Worm (Caenorhabditis elegans): ENCODE data around the gene F40F8.4.

F40F8.4 gene

DNA sequence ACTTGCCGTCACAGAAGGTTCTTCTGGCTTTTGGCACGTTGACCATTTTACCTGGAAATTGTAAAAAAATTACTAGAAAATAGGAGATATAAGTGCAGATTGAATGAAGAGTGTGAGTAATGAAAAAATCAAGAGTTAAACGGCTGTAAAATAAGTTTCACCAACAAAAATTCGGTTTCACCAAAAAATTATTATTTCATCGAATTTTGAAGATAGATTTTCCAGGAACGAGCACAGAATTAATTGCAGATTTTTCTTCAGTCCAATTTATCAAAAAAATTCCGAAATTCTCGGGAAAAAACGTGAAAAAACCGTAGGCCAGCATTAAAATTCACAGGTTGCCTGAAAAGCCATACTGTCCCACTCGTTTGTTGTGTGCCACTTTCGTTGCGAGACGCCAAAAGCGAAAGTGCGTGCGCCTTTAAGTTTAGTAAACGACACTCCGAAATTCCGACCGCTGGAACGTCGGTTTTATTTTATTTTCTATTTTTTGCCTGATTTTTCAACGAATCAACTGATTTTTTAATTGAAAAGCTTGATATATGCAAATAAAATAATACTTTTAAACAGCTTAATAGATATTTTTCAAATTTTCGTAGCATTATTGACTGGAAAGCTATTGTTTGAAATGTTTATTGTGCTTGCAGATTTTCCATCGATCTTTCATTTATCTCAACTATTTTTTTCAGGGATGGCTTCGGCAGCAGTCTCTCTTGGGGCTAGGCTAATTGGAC, 42.7 kb downstream of the F40F8.4 start, which contains the start of the genes rpl-36.A and nuo-1 (continued):
- no peak for TF ChIP-seq hlh-12 (tag; optimal IDR thresholded peaks at IDR 0.05)
- peak; percentile 46 for TF ChIP-seq K12H6.12 (tag; optimal IDR thresholded peaks at IDR 0.05)
- TF ChIP-seq lin-26 (GFP tag; IDR thresholded peaks at IDR 0.05), result no peak
- TF ChIP-seq let-607 (tag; optimal IDR thresholded peaks at IDR 0.05), result no peak
- TF ChIP-seq pbrm-1 (GFP tag; IDR thresholded peaks at IDR 0.05), result peak; percentile 14; the same call in 1 of the 2 replicates
- TF ChIP-seq gei-17 (GFP tag; optimal IDR thresholded peaks at IDR 0.05), result no peak
- no peak for TF ChIP-seq Y67H2A.10 (GFP tag; conservative IDR thresholded peaks at IDR 0.05)
- no peak for TF ChIP-seq die-1 (tag; optimal IDR thresholded peaks at IDR 0.05)
- no peak for TF ChIP-seq B0261.1 (tag; optimal IDR thresholded peaks at IDR 0.05)
- peak; percentile 22 for TF ChIP-seq dpl-1 (GFP tag; optimal IDR thresholded peaks at IDR 0.05)
- TF ChIP-seq hlh-26 (GFP tag; conservative IDR thresholded peaks at IDR 0.05), result no peak
- peak; percentile 92 for TF ChIP-seq attf-3 (GFP tag; conservative IDR thresholded peaks at IDR 0.05)
- TF ChIP-seq unc-62 (GFP tag; optimal IDR thresholded peaks at IDR 0.05), result peak; percentile 9
- no peak for TF ChIP-seq mes-4 (tag; optimal IDR thresholded peaks at IDR 0.05)
- 0 out of 2 replicates have a peak, but pooled peaks have one; percentile 10 for TF ChIP-seq nfyb-1 (GFP tag; IDR thresholded peaks at IDR 0.05)
- no peak for TF ChIP-seq zfh-2 (GFP tag; conservative IDR thresholded peaks at IDR 0.05)
- TF ChIP-seq lin-40 (tag; optimal IDR thresholded peaks at IDR 0.05), result peak; percentile 27
- no peak for TF ChIP-seq repo-1 (tag; optimal IDR thresholded peaks at IDR 0.05)
- no peak for TF ChIP-seq F57C9.4 (tag; optimal IDR thresholded peaks at IDR 0.05)
- TF ChIP-seq B0336.3 (GFP tag; IDR thresholded peaks at IDR 0.05), result no peak
- peak; percentile 30 for TF ChIP-seq him-1 (tag; optimal IDR thresholded peaks at IDR 0.05)
- no peak for TF ChIP-seq F55B11.4 (tag; optimal IDR thresholded peaks at IDR 0.05; ENCODE audit: borderline replicate concordance, insufficient read depth)
- TF ChIP-seq Y79H2A.3 (GFP tag; conservative IDR thresholded peaks at IDR 0.05), result no peak
- TF ChIP-seq xnd-1 (tag; optimal IDR thresholded peaks at IDR 0.05), result no peak
- no peak for TF ChIP-seq nhr-27 (tag; optimal IDR thresholded peaks at IDR 0.05)
- TF ChIP-seq snpc-4 (GFP tag; optimal IDR thresholded peaks at IDR 0.05), result no peak
- peak in 3 of 4 experiments; percentile 17 to 70 (median 49) for TF ChIP-seq snpc-4 (tag; optimal IDR thresholded peaks at IDR 0.05)
- TF ChIP-seq fkh-3 (tag; optimal IDR thresholded peaks at IDR 0.05), result no peak
- no peak for TF ChIP-seq T07F8.4 (tag; optimal IDR thresholded peaks at IDR 0.05)
- TF ChIP-seq madf-6 (GFP tag; IDR thresholded peaks at IDR 0.05), result peak; percentile 70
- TF ChIP-seq F10E7.11 (tag; optimal IDR thresholded peaks at IDR 0.05), result no peak
- TF ChIP-seq nhr-179 (tag; optimal IDR thresholded peaks at IDR 0.05), result no peak
- 0 out of 2 replicates have a peak, but pooled peaks have one; percentile 10 for TF ChIP-seq ekl-4 (GFP tag; IDR thresholded peaks at IDR 0.05)
- peak; percentile 47 for TF ChIP-seq tbp1 (GFP tag; optimal IDR thresholded peaks at IDR 0.05)
- TF ChIP-seq chd-7 (tag; optimal IDR thresholded peaks at IDR 0.05), result no peak
- TF ChIP-seq F33H1.4 (GFP tag; IDR thresholded peaks at IDR 0.05), result peak; percentile 95
- no peak for TF ChIP-seq nhr-120 (GFP tag; IDR thresholded peaks at IDR 0.05)
- TF ChIP-seq C06A6.2 (GFP tag; conservative IDR thresholded peaks at IDR 0.05), result no peak
- TF ChIP-seq nfya-1 (tag; optimal IDR thresholded peaks at IDR 0.05; ENCODE audit: borderline replicate concordance, insufficient read depth), result no peak
- peak; percentile 89 for TF ChIP-seq lsl-1 (GFP tag; optimal IDR thresholded peaks at IDR 0.05)
- no peak for TF ChIP-seq tbx-9 (tag; optimal IDR thresholded peaks at IDR 0.05; ENCODE audit: borderline replicate concordance)
- no peak for TF ChIP-seq egl-18 (GFP tag; IDR thresholded peaks at IDR 0.05)
- TF ChIP-seq ets-4 (GFP tag; optimal IDR thresholded peaks at IDR 0.05), result no peak
- peak; percentile 65 for TF ChIP-seq ceh-91 (GFP tag; IDR thresholded peaks at IDR 0.05)
- TF ChIP-seq Y53G8AR.9 (GFP tag; conservative IDR thresholded peaks at IDR 0.05), result no peak
- TF ChIP-seq tlf-1 (GFP tag; optimal IDR thresholded peaks at IDR 0.05), result no peak
- TF ChIP-seq bed-2 (GFP tag; IDR thresholded peaks at IDR 0.05), result no peak
- TF ChIP-seq Y53F4B.3 (GFP tag; IDR thresholded peaks at IDR 0.05), result no peak
